Worm (Caenorhabditis elegans): Measurements from ENCODE around the gene pax-1.

The pax-1 gene

DNA sequence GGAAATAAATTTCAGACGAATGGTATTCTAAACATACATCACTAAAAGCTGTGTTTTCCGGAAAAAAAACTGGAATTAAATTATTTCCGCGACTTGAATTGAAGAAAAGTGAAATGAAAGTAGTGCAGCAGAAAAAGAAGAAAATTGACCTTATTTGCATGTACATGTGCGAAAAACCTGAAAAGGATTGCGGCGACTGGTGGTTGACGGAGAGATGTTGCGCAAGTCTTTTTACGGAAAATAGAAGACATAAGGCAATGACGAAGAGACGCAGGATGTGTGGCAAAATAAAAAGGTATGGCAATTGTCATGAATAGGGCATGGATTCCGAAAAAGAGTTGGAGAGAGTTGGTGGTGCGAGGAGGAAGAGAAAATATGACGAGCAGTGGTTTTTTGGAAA, 30.2 kb downstream of the pax-1 start:
- TF ChIP-seq ztf-29 (GFP tag; IDR thresholded peaks at IDR 0.05) (no peak), ref-1 (GFP tag; conservative IDR thresholded peaks at IDR 0.05) (no peak), klf-2 (GFP tag; conservative IDR thresholded peaks at IDR 0.05) (no peak), cog-1 (tag; optimal IDR thresholded peaks at IDR 0.05) (no peak), ztf-23 (GFP tag; IDR thresholded peaks at IDR 0.05) (no peak), tab-1 (GFP tag; IDR thresholded peaks at IDR 0.05) (no peak), T22C8.4 (GFP tag; IDR thresholded peaks at IDR 0.05) (no peak), flt-1 (GFP tag; IDR thresholded peaks at IDR 0.05) (no peak), med-1 (GFP tag; optimal IDR thresholded peaks at IDR 0.05; ENCODE audit: insufficient read depth) (no peak)

- TF ChIP-seq flt-1 (GFP tag; IDR thresholded peaks at IDR 0.05) = no peak
- TF ChIP-seq tab-1 (GFP tag; IDR thresholded peaks at IDR 0.05) = no peak
- no peak for TF ChIP-seq klf-2 (GFP tag; conservative IDR thresholded peaks at IDR 0.05)
- no peak for TF ChIP-seq cog-1 (tag; optimal IDR thresholded peaks at IDR 0.05)
- TF ChIP-seq med-1 (GFP tag; optimal IDR thresholded peaks at IDR 0.05; ENCODE audit: insufficient read depth) = no peak
- TF ChIP-seq T22C8.4 (GFP tag; IDR thresholded peaks at IDR 0.05) = no peak
- TF ChIP-seq ref-1 (GFP tag; conservative IDR thresholded peaks at IDR 0.05) = no peak
- TF ChIP-seq ztf-23 (GFP tag; IDR thresholded peaks at IDR 0.05) = no peak
- no peak for TF ChIP-seq ztf-29 (GFP tag; IDR thresholded peaks at IDR 0.05)
Observed at ce11 chrV:8259016-8259415, 34.3 kb downstream of the pax-1 start, which contains the start of gene C16D9.1. Gene C16D9.1 (plus strand): TSS chrV:8259316.

DNA sequence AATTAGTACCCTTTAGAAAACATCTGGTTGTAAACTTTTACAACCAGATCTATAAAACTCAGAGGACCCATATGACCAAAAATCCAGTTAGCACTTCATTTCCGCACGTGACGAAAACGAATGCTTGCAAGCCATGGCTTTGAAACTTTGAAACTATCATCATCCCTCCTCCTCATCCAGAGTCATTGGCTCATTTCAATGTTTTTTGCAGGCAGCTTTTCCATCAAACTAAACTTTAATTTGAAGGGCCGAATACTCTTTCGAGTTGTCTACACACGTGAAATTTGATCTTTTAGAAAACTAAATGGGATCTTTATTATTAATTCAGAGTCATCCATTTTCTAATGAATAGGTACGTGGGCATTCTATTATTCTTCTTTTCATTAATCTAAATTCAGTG, 37.5 kb downstream of the pax-1 start:
- TF ChIP-seq ztf-23 (GFP tag; IDR thresholded peaks at IDR 0.05) (no peak), T22C8.4 (GFP tag; IDR thresholded peaks at IDR 0.05) (no peak), ztf-29 (GFP tag; IDR thresholded peaks at IDR 0.05) (no peak), klf-2 (GFP tag; conservative IDR thresholded peaks at IDR 0.05) (no peak), flt-1 (GFP tag; IDR thresholded peaks at IDR 0.05) (no peak), tab-1 (GFP tag; IDR thresholded peaks at IDR 0.05) (no peak), med-1 (GFP tag; optimal IDR thresholded peaks at IDR 0.05; ENCODE audit: insufficient read depth) (no peak), cog-1 (tag; optimal IDR thresholded peaks at IDR 0.05) (no peak), ref-1 (GFP tag; conservative IDR thresholded peaks at IDR 0.05) (no peak)

ce11 chrV:8263466-8263865, 38.7 kb downstream of the pax-1 start, which contains the start of gene C16D9.8:
Gene C16D9.8 (minus strand): TSS chrV:8263566.
- TF ChIP-seq tab-1 (GFP tag; IDR thresholded peaks at IDR 0.05) = no peak
- TF ChIP-seq cog-1 (tag; optimal IDR thresholded peaks at IDR 0.05) = no peak
- TF ChIP-seq med-1 (GFP tag; optimal IDR thresholded peaks at IDR 0.05; ENCODE audit: insufficient read depth) = no peak
- TF ChIP-seq T22C8.4 (GFP tag; IDR thresholded peaks at IDR 0.05) = no peak
- no peak for TF ChIP-seq ztf-29 (GFP tag; IDR thresholded peaks at IDR 0.05)
- no peak for TF ChIP-seq ztf-23 (GFP tag; IDR thresholded peaks at IDR 0.05)
- no peak for TF ChIP-seq ref-1 (GFP tag; conservative IDR thresholded peaks at IDR 0.05)
- TF ChIP-seq flt-1 (GFP tag; IDR thresholded peaks at IDR 0.05) = no peak
- TF ChIP-seq klf-2 (GFP tag; conservative IDR thresholded peaks at IDR 0.05) = no peak

DNA sequence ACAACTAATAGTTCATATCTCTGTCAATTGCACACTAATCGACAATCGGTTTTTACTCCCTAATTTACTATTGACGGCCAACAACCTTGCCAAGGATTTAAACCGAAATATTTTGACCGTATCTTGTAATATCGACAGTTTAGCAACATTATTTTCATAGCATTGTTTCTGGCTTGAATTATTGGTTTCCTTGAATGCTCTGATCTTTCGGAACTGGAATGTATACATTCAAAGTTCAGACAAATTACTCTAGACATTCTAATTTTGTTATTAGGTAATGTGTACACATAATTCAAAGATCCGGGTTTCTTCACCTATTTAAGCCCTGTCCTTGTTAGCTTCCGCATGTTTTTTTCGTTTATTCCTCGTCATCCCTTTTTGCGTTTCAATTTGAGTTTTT, 39.2 kb downstream of the pax-1 start, which contains the start of gene C16D9.9:
Gene C16D9.9 (plus strand): TSS at position 301 of the 400 bp plus-strand sequence.
- TF ChIP-seq flt-1 (GFP tag; IDR thresholded peaks at IDR 0.05) = no peak
- no peak for TF ChIP-seq tab-1 (GFP tag; IDR thresholded peaks at IDR 0.05)
- TF ChIP-seq ztf-29 (GFP tag; IDR thresholded peaks at IDR 0.05) = no peak
- no peak for TF ChIP-seq cog-1 (tag; optimal IDR thresholded peaks at IDR 0.05)

- TF ChIP-seq tab-1 (GFP tag; IDR thresholded peaks at IDR 0.05) (no peak), T22C8.4 (GFP tag; IDR thresholded peaks at IDR 0.05) (no peak), ztf-23 (GFP tag; IDR thresholded peaks at IDR 0.05) (no peak), flt-1 (GFP tag; IDR thresholded peaks at IDR 0.05) (no peak), med-1 (GFP tag; optimal IDR thresholded peaks at IDR 0.05; ENCODE audit: insufficient read depth) (no peak), ztf-29 (GFP tag; IDR thresholded peaks at IDR 0.05) (no peak)
Observed at ce11 chrV:8266232-8266631, 41.5 kb downstream of the pax-1 start, which contains the start of gene F21F8.5. Gene F21F8.5 (minus strand): TSS chrV:8266332.

DNA sequence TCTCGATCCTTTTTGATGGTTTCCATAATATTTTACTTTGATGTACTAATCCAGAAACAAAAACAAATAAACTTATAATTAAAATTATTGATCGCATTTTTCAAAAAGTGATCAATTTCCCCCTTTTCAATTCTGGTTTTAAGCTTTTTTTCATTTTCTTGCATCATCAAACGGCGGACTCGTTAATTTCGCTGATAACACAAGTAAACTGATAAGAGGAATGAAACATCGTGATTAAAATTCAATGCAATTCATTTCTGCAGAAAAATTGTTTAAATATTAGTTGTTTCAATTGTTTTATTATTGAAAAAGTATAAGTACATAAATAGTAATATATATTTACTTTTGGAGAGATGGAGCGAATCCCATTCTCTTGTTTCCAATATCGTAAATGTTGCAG, 42.5 kb downstream of the pax-1 start:
- TF ChIP-seq ref-1 (GFP tag; conservative IDR thresholded peaks at IDR 0.05) (no peak), flt-1 (GFP tag; IDR thresholded peaks at IDR 0.05) (no peak), med-1 (GFP tag; optimal IDR thresholded peaks at IDR 0.05; ENCODE audit: insufficient read depth) (no peak), ztf-29 (GFP tag; IDR thresholded peaks at IDR 0.05) (no peak), T22C8.4 (GFP tag; IDR thresholded peaks at IDR 0.05) (no peak), ztf-23 (GFP tag; IDR thresholded peaks at IDR 0.05) (no peak), cog-1 (tag; optimal IDR thresholded peaks at IDR 0.05) (no peak), klf-2 (GFP tag; conservative IDR thresholded peaks at IDR 0.05) (no peak), tab-1 (GFP tag; IDR thresholded peaks at IDR 0.05) (no peak)

ce11 chrV:8268902-8269301, 44.2 kb downstream of the pax-1 start, which contains the start of the genes asp-6 and asp-12:
Gene asp-6 (minus strand): TSS chrV:8268937.
Gene asp-12 (plus strand): TSS chrV:8269210.
- TF ChIP-seq cog-1 (tag; optimal IDR thresholded peaks at IDR 0.05) (no peak), ref-1 (GFP tag; conservative IDR thresholded peaks at IDR 0.05) (no peak), tab-1 (GFP tag; IDR thresholded peaks at IDR 0.05) (no peak), ztf-29 (GFP tag; IDR thresholded peaks at IDR 0.05) (no peak), T22C8.4 (GFP tag; IDR thresholded peaks at IDR 0.05) (no peak), flt-1 (GFP tag; IDR thresholded peaks at IDR 0.05) (no peak), klf-2 (GFP tag; conservative IDR thresholded peaks at IDR 0.05) (no peak), med-1 (GFP tag; optimal IDR thresholded peaks at IDR 0.05; ENCODE audit: insufficient read depth) (no peak), ztf-23 (GFP tag; IDR thresholded peaks at IDR 0.05) (no peak)

ce11 chrV:8269878-8270277, 45.1 kb downstream of the pax-1 start:
- TF ChIP-seq ref-1 (GFP tag; conservative IDR thresholded peaks at IDR 0.05) (no peak), klf-2 (GFP tag; conservative IDR thresholded peaks at IDR 0.05) (no peak), ztf-29 (GFP tag; IDR thresholded peaks at IDR 0.05) (no peak), cog-1 (tag; optimal IDR thresholded peaks at IDR 0.05) (no peak), ztf-23 (GFP tag; IDR thresholded peaks at IDR 0.05) (no peak), med-1 (GFP tag; optimal IDR thresholded peaks at IDR 0.05; ENCODE audit: insufficient read depth) (no peak), flt-1 (GFP tag; IDR thresholded peaks at IDR 0.05) (no peak), T22C8.4 (GFP tag; IDR thresholded peaks at IDR 0.05) (no peak), tab-1 (GFP tag; IDR thresholded peaks at IDR 0.05) (no peak)

DNA sequence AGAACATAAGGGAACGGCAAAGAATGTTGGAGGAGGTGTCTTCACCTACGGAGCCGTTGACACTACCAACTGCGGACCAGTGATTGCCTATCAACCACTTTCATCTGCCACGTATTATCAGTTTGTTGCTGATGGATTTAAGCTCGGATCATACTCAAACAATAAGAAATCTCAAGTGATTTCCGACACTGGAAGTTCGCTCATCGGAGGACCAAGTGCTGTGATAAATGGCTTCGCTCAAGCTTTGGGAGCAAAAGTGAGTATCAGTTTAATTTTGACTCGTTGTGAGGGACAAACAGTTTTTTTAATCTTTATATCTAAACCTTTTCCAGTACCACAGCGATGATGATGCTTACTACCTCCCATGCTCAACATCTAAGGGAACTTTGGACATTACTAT, 46.7 kb downstream of the pax-1 start:
- TF ChIP-seq cog-1 (tag; optimal IDR thresholded peaks at IDR 0.05) (no peak), med-1 (GFP tag; optimal IDR thresholded peaks at IDR 0.05; ENCODE audit: insufficient read depth) (no peak), tab-1 (GFP tag; IDR thresholded peaks at IDR 0.05) (no peak), ref-1 (GFP tag; conservative IDR thresholded peaks at IDR 0.05) (no peak), flt-1 (GFP tag; IDR thresholded peaks at IDR 0.05) (no peak), klf-2 (GFP tag; conservative IDR thresholded peaks at IDR 0.05) (no peak), ztf-29 (GFP tag; IDR thresholded peaks at IDR 0.05) (no peak), ztf-23 (GFP tag; IDR thresholded peaks at IDR 0.05) (no peak), T22C8.4 (GFP tag; IDR thresholded peaks at IDR 0.05) (no peak)

Data from whole organism, midembryonic.